Fruit fly (Drosophila melanogaster) whole organism, embryonic: ENCODE results near the gene Fbxl4.

ENCODE experiments used
- CG2120 ChIP-seq: fragments of 200-800 bp; sonication (Bioruptor generic); optimal IDR thresholded peaks from 3 replicates; lab custom pipeline; 2016; ENCODE audit warnings: missing biosample characterization, missing genetic modification characterization
- Deaf1 ChIP-seq: fragments of 200-800 bp; optimal IDR thresholded peaks from 3 replicates; lab custom pipeline; 2019; ENCODE audit warnings: missing biosample characterization, mild to moderate bottlenecking, missing genetic modification characterization, moderate library complexity
- Sox100B ChIP-seq: fragments of 200-800 bp; sonication (Bioruptor generic); optimal IDR thresholded peaks from 3 replicates; lab custom pipeline; 2018; ENCODE audit warnings: missing biosample characterization, mild to moderate bottlenecking, missing genetic modification characterization
- caup ChIP-seq: fragments of 200-800 bp; sonication (Bioruptor generic); optimal IDR thresholded peaks from 3 replicates; lab custom pipeline; 2017; ENCODE audit warnings: missing biosample characterization, mild to moderate bottlenecking, missing genetic modification characterization, moderate library complexity; ENCODE audit not compliant: severe bottlenecking
- wor ChIP-seq: fragments of 200-800 bp; sonication (Bioruptor generic); IDR thresholded peaks from 2 replicates; pipeline ENCODE4 v1.3.6; 2022; ENCODE audit warnings: missing biosample characterization, missing genetic modification characterization

dm6 chrX:14225665-14226064 lies 12.1 kb downstream of the Fbxl4 start, which contains the start of gene CG11674:
- TF ChIP-seq caup (no peak), Sox100B (GFP tag; lab: Kevin White, UChicago) (no peak), CG2120 (no peak), Deaf1 (no peak), wor (GFP tag; lab: Robert Waterston, UW) (no peak)
